Worm (Caenorhabditis elegans) whole organism, midembryonic: ENCODE measurements around the gene K02E11.6.

ENCODE experiments used
- flt-1 ChIP-seq: fragments of 200-800 bp; sonication (Bioruptor generic); IDR thresholded peaks from 2 replicates; pipeline ENCODE4 v1.3.6; 2022; ENCODE audit warnings: missing genetic modification characterization, missing compliant biosample characterization
- ref-1 ChIP-seq: fragments of 200-800 bp; sonication (Bioruptor generic); conservative IDR thresholded peaks from 2 replicates; pipeline ENCODE4 v1.3.6; 2022; ENCODE audit warnings: missing genetic modification reagents, missing genetic modification characterization, missing compliant biosample characterization
- ztf-23 ChIP-seq: fragments of 200-800 bp; sonication (Bioruptor generic); IDR thresholded peaks from 2 replicates; pipeline ENCODE4 v1.3.6; 2022; ENCODE audit warnings: missing genetic modification reagents, missing genetic modification characterization, missing compliant biosample characterization
- ztf-29 ChIP-seq: fragments of 200-800 bp; sonication (Bioruptor generic); IDR thresholded peaks from 2 replicates; pipeline ENCODE4 v1.3.6; 2022; ENCODE audit warnings: missing genetic modification reagents, missing genetic modification characterization, missing compliant biosample characterization

ce11 chrV:14290636-14291035 is 42.0 kb downstream of the K02E11.6 start, which contains the start of gene F14D7.18:
- TF ChIP-seq ztf-29 (GFP tag; lab: Robert Waterston, UW) (no peak), ztf-23 (GFP tag; lab: Robert Waterston, UW) (no peak), flt-1 (GFP tag; lab: Robert Waterston, UW) (no peak), ref-1 (no peak)
